Fruit fly (Drosophila melanogaster): ENCODE data around the gene Eig71Eh.

Eig71Eh gene

DNA sequence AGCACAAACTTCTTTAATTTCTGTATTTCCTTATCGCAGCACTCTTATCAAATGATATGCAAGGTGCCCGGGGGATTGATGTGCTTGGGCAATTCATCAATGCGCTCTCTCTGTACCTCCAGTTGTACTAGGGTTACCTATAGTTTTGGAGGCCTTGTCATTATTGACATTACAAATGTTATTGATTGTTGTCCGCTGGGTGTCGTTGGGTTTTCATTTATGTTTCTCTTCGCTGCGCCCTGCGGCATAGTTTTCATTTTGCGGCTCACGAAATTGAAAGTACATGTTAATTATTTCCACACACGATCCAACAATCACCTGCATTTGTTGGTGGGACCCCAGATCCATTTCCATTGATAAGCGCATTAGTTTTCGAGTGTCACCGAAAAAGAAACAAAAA, 47.0 kb upstream of the Eig71Eh start (continued):
- TF ChIP-seq slbo (GFP tag; IDR thresholded peaks at IDR 0.05) (no peak), CG10654 (GFP tag; optimal IDR thresholded peaks at IDR 0.05) (no peak), grn (GFP tag; optimal IDR thresholded peaks at IDR 0.05) (peak; percentile 61), her (GFP tag; optimal IDR thresholded peaks at IDR 0.05) (no peak), fd96Cb (tag; optimal IDR thresholded peaks at IDR 0.05) (no peak), Bgb (GFP tag; IDR thresholded peaks at IDR 0.05; ENCODE audit: partially characterized antibody) (no peak), CG17385 (GFP tag; optimal IDR thresholded peaks at IDR 0.05) (no peak), Mrtf (GFP tag; IDR thresholded peaks at IDR 0.05) (no peak), CG14860 (GFP tag; IDR thresholded peaks at IDR 0.05; ENCODE audit: partially characterized antibody) (no peak), Sox100B (GFP tag; optimal IDR thresholded peaks at IDR 0.05) (peak; percentile 42), esg (GFP tag; conservative IDR thresholded peaks at IDR 0.05) (no peak), vvl (GFP tag; IDR thresholded peaks at IDR 0.05) (peak; percentile 41), Nf-YA (GFP tag; IDR thresholded peaks at IDR 0.05) (no peak), CG1603 (tag; optimal IDR thresholded peaks at IDR 0.05) (no peak), sc (optimal IDR thresholded peaks at IDR 0.05) (no peak), sc (GFP tag; optimal IDR thresholded peaks at IDR 0.05) (no peak), tup (GFP tag; optimal IDR thresholded peaks at IDR 0.05) (no peak), CG12942 (GFP tag; optimal IDR thresholded peaks at IDR 0.05) (no peak), crp (GFP tag; optimal IDR thresholded peaks at IDR 0.05) (no peak), CG31224 (GFP tag; IDR thresholded peaks at IDR 0.05) (no peak), Hr51 (GFP tag; optimal IDR thresholded peaks at IDR 0.05) (no peak), sr (GFP tag; IDR thresholded peaks at IDR 0.05) (no peak), tx (GFP tag; optimal IDR thresholded peaks at IDR 0.05) (no peak), CG1602 (GFP tag; optimal IDR thresholded peaks at IDR 0.05) (no peak), br (optimal IDR thresholded peaks at IDR 0.05) (no peak), Camta (GFP tag; optimal IDR thresholded peaks at IDR 0.05) (no peak), ac (GFP tag; optimal IDR thresholded peaks at IDR 0.05) (no peak), CG9727 (GFP tag; optimal IDR thresholded peaks at IDR 0.05) (peak; percentile 1), bab2 (GFP tag; optimal IDR thresholded peaks at IDR 0.05) (no peak), chm (GFP tag; IDR thresholded peaks at IDR 0.05) (peak; percentile 60; the same call in 1 of the 2 replicates), CG15073 (GFP tag; optimal IDR thresholded peaks at IDR 0.05) (no peak), HHEX (GFP tag; optimal IDR thresholded peaks at IDR 0.05) (no peak), sisA (GFP tag; IDR thresholded peaks at IDR 0.05) (no peak), Fer1 (GFP tag; optimal IDR thresholded peaks at IDR 0.05) (no peak), exex (tag; optimal IDR thresholded peaks at IDR 0.05) (peak; percentile 9), CG12104 (GFP tag; optimal IDR thresholded peaks at IDR 0.05) (no peak), fd102C (GFP tag; optimal IDR thresholded peaks at IDR 0.05) (no peak), scrt (GFP tag; optimal IDR thresholded peaks at IDR 0.05) (no peak), Gug (GFP tag; IDR thresholded peaks at IDR 0.05) (no peak), chn (GFP tag; optimal IDR thresholded peaks at IDR 0.05) (no peak), kah (GFP tag; optimal IDR thresholded peaks at IDR 0.05) (no peak), CG2712 (tag; optimal IDR thresholded peaks at IDR 0.05) (no peak), E2f1 (GFP tag; IDR thresholded peaks at IDR 0.05) (no peak), pho (GFP tag; optimal IDR thresholded peaks at IDR 0.05) (no peak), Scr (GFP tag; IDR thresholded peaks at IDR 0.05; ENCODE audit: partially characterized antibody) (no peak), CG2199 (GFP tag; IDR thresholded peaks at IDR 0.05) (no peak), tin (GFP tag; optimal IDR thresholded peaks at IDR 0.05) (no peak), NFAT (GFP tag; IDR thresholded peaks at IDR 0.05) (no peak), CG8388 (GFP tag; optimal IDR thresholded peaks at IDR 0.05) (no peak), CG15601 (tag; optimal IDR thresholded peaks at IDR 0.05) (peak; percentile 47), CG10959 (GFP tag; IDR thresholded peaks at IDR 0.05) (no peak), h (optimal IDR thresholded peaks at IDR 0.05) (no peak), CG3838 (GFP tag; optimal IDR thresholded peaks at IDR 0.05) (no peak)

Data from whole organism, embryonic.